Worm (Caenorhabditis elegans): Measurements from ENCODE around the gene C28H8.3.

DNA sequence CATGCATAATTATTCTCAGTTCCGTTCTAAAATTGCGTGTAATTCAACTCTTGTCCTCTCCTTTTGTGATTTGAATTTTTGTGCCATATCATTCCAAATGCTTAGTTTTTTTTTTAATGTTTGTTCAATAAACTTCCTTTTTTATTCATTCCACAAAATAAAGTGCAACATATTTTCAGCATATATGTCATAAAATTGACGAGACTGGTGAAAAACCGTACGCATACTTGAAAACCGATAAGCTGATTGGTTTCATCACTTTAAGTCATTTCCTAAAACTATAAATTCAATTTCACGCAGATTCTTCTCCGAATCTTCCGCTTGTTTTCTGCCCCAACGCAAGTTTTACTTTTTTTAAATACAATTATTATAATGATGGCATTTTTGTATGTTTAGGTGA lies 49.5 kb upstream of the C28H8.3 start, which contains the start of gene dpf-4:
- TF ChIP-seq him-1 (tag; optimal IDR thresholded peaks at IDR 0.05) (no peak), W03F9.2 (tag; optimal IDR thresholded peaks at IDR 0.05) (no peak)
